Worm (Caenorhabditis elegans): Measurements from ENCODE around the gene srx-93.

DNA sequence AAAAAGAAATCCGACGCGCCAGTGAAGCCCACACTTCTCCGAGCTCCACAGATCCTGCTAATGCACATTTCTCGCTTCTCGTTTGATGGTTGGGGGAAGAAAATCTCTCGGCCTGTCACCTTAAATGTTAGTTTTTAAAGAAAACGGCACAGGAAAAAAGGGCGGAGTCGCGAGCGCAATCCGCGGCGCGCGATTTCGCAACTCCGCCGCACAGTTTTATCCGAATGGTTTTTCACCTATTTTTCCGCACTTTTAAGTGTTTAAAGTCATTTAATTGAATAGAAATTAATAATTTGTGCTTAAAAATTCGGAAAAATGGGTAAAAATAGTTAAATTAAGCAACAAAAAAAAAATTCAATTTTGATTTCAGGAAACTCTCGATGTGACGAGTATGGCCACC lies 32.9 kb downstream of the srx-93 start:
- TF ChIP-seq unc-86 (tag; optimal IDR thresholded peaks at IDR 0.05): peak; percentile 11
- TF ChIP-seq nhr-11 (tag; optimal IDR thresholded peaks at IDR 0.05): no peak
- TF ChIP-seq ceh-22 (tag; optimal IDR thresholded peaks at IDR 0.05): no peak
- TF ChIP-seq F13H6.1 (tag; optimal IDR thresholded peaks at IDR 0.05): peak; percentile 46
- no peak for TF ChIP-seq hlh-30 (tag; optimal IDR thresholded peaks at IDR 0.05; ENCODE audit: insufficient read depth)
- TF ChIP-seq unc-42 (tag; optimal IDR thresholded peaks at IDR 0.05): no peak
- TF ChIP-seq ceh-2 (tag; optimal IDR thresholded peaks at IDR 0.05): peak; percentile 39
- TF ChIP-seq elt-2 (tag; optimal IDR thresholded peaks at IDR 0.05): peak; percentile 81

All from whole organism, late embryonic.